Worm (Caenorhabditis elegans): ENCODE data around the gene gcn-1.

DNA sequence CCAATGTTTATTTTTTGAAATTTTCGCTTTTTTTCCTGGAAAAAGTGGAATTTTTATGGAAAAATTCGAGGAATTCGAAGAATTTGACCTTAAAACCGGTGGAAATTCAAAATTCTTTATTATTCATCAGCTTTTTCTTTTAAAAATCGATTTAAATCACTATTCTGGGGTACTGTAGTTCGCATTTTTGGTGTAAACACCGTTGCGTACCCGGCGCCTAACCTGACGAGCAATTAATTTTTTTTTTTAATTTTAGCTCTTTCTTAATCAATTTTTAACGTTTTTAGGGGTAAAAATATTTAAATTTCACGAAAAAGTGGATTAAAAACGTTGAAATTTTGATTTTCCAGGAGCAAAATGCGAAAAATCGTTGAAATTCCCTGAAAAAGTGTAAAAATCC, 17.8 kb upstream of the gcn-1 start:
- TF ChIP-seq ceh-14 (tag; optimal IDR thresholded peaks at IDR 0.05) (no peak), ahr-1 (tag; optimal IDR thresholded peaks at IDR 0.05) (no peak), ceh-19 (GFP tag; optimal IDR thresholded peaks at IDR 0.05) (no peak), ama-1 (optimal IDR thresholded peaks at IDR 0.05) (no peak), unc-42 (tag; optimal IDR thresholded peaks at IDR 0.05) (no peak), pha-4 (tag; optimal IDR thresholded peaks at IDR 0.05) (no peak), nhr-11 (tag; optimal IDR thresholded peaks at IDR 0.05) (no peak)
